Fruit fly (Drosophila melanogaster): ENCODE results near the gene CG31954.

CG31954 gene

DNA sequence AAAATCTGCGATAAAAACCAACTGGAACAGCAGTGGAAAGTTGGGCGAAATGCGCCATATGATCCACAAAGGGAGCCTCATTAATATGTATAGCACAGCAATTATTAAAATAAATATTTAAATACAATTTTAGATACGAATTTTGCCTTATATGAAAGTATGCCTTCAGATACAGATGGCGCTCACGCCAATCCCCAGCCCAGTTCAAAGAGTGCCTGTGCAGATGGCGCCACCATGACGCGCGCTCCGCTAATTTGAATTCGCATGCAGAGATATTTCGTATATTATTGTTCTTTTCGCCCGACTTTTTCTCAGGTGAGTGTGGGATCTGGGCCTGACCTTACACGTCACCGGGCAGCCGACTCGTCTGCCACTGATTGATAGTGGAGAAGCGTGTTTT lies 37.7 kb downstream of the CG31954 start, which contains the start of gene Pgant4 (continued):
- peak; percentile 87 for TF ChIP-seq CG11247 (GFP tag; IDR thresholded peaks at IDR 0.05)
- peak; percentile 46 for TF ChIP-seq nmo (GFP tag; optimal IDR thresholded peaks at IDR 0.05)
- no peak for TF ChIP-seq hth (optimal IDR thresholded peaks at IDR 0.05)
- no peak for TF ChIP-seq CG6854 (GFP tag; optimal IDR thresholded peaks at IDR 0.05)
- no peak for TF ChIP-seq bowl (GFP tag; IDR thresholded peaks at IDR 0.05)
- no peak for TF ChIP-seq wor (GFP tag; IDR thresholded peaks at IDR 0.05)
- no peak for TF ChIP-seq lab (GFP tag; optimal IDR thresholded peaks at IDR 0.05)
- TF ChIP-seq otp (GFP tag; IDR thresholded peaks at IDR 0.05) = peak; percentile 54; the same call in 1 of the 3 replicates
- peak; percentile 95 for TF ChIP-seq CG11456 (GFP tag; IDR thresholded peaks at IDR 0.05)
- TF ChIP-seq CG2202 (tag; optimal IDR thresholded peaks at IDR 0.05) = no peak
- TF ChIP-seq CG1602 (GFP tag; optimal IDR thresholded peaks at IDR 0.05) = peak; percentile 13
- peak; percentile 60 for TF ChIP-seq lmd (GFP tag; IDR thresholded peaks at IDR 0.05)
- TF ChIP-seq CG1529 (GFP tag; optimal IDR thresholded peaks at IDR 0.05) = no peak
- TF ChIP-seq Dll (GFP tag; IDR thresholded peaks at IDR 0.05; ENCODE audit: partially characterized antibody) = no peak
- TF ChIP-seq bab2 (GFP tag; optimal IDR thresholded peaks at IDR 0.05) = peak; percentile 48
- TF ChIP-seq nom (GFP tag; optimal IDR thresholded peaks at IDR 0.05) = no peak
- TF ChIP-seq CG2875 (GFP tag; optimal IDR thresholded peaks at IDR 0.05) = peak; percentile 25
- peak; percentile 41 for TF ChIP-seq Ets65A (GFP tag)
- no peak for TF ChIP-seq chinmo (GFP tag; IDR thresholded peaks at IDR 0.05; ENCODE audit: partially characterized antibody)
- no peak for TF ChIP-seq pho (GFP tag; optimal IDR thresholded peaks at IDR 0.05)
- TF ChIP-seq CG42726 (GFP tag; IDR thresholded peaks at IDR 0.05; ENCODE audit: partially characterized antibody) = peak; percentile 81
- TF ChIP-seq stc (GFP tag; IDR thresholded peaks at IDR 0.05) = 0 out of 2 replicates have a peak, but pooled peaks have one; percentile 13
- TF ChIP-seq CG43689 (GFP tag; IDR thresholded peaks at IDR 0.05) = no peak
- no peak for TF ChIP-seq exex (tag; optimal IDR thresholded peaks at IDR 0.05)
- no peak for TF ChIP-seq disco-r (GFP tag; optimal IDR thresholded peaks at IDR 0.05)
- no peak for TF ChIP-seq dmrt99B (tag; optimal IDR thresholded peaks at IDR 0.05)
- peak; percentile 57 for TF ChIP-seq CG30403 (GFP tag; optimal IDR thresholded peaks at IDR 0.05)
- TF ChIP-seq trh (GFP tag; optimal IDR thresholded peaks at IDR 0.05) = no peak
- peak; percentile 53 for TF ChIP-seq caup (GFP tag; optimal IDR thresholded peaks at IDR 0.05; ENCODE audit: severe bottlenecking)
- TF ChIP-seq zfh1 (GFP tag; IDR thresholded peaks at IDR 0.05) = peak; percentile 51; the same call in 2 of the 3 replicates
- TF ChIP-seq gro (GFP tag; optimal IDR thresholded peaks at IDR 0.05) = no peak
- peak; percentile 75 for TF ChIP-seq NfI (GFP tag; optimal IDR thresholded peaks at IDR 0.05)
- no peak for TF ChIP-seq nau (GFP tag; optimal IDR thresholded peaks at IDR 0.05)
- TF ChIP-seq Doc2 (GFP tag; IDR thresholded peaks at IDR 0.05) = no peak
- peak; percentile 61 for TF ChIP-seq Meics (GFP tag; optimal IDR thresholded peaks at IDR 0.05)
- 0 out of 2 replicates have a peak, but pooled peaks have one; percentile 26 for TF ChIP-seq ssp (GFP tag; IDR thresholded peaks at IDR 0.05)
- TF ChIP-seq Bteb2 (GFP tag; optimal IDR thresholded peaks at IDR 0.05) = no peak
- TF ChIP-seq Hsf (GFP tag; optimal IDR thresholded peaks at IDR 0.05) = peak; percentile 67
- TF ChIP-seq ro (GFP tag; IDR thresholded peaks at IDR 0.05) = peak; percentile 29; the same call in 1 of the 2 replicates
- peak; percentile 78 for TF ChIP-seq Ptx1 (GFP tag; IDR thresholded peaks at IDR 0.05)
- no peak for TF ChIP-seq salm (tag; optimal IDR thresholded peaks at IDR 0.05)
- peak; percentile 40 for TF ChIP-seq unpg (GFP tag; optimal IDR thresholded peaks at IDR 0.05)
- no peak for TF ChIP-seq ems (GFP tag; optimal IDR thresholded peaks at IDR 0.05)
- TF ChIP-seq fd3F (GFP tag; optimal IDR thresholded peaks at IDR 0.05) = peak; percentile 20
- TF ChIP-seq CG33557 (GFP tag; optimal IDR thresholded peaks at IDR 0.05) = no peak
- TF ChIP-seq CG13775 (GFP tag; optimal IDR thresholded peaks at IDR 0.05) = peak; percentile 37
- TF ChIP-seq CG7271 (tag; optimal IDR thresholded peaks at IDR 0.05) = no peak
- peak; percentile 72 for TF ChIP-seq sens (GFP tag)
- no peak; the same call in 1 of the 2 replicates for TF ChIP-seq esg (GFP tag; conservative IDR thresholded peaks at IDR 0.05)
- TF ChIP-seq Six4 (GFP tag; optimal IDR thresholded peaks at IDR 0.05) = no peak
- TF ChIP-seq her (GFP tag; optimal IDR thresholded peaks at IDR 0.05) = no peak
- TF ChIP-seq HLHmδ (GFP tag; optimal IDR thresholded peaks at IDR 0.05) = peak; percentile 24
